Worm (Caenorhabditis elegans): ENCODE measurements around the gene C07A9.12.
A peak's percentile ranks its signal among the peaks of the same experiment; 100 is the strongest.

The C07A9.12 gene

ce11 chrIII:9696417-9696816 lies 30.9 kb downstream of the C07A9.12 start, which contains the start of gene bud-31:
TSS of gene bud-31 (minus strand) at chrIII:9696517.
- TF ChIP-seq B0261.1 (tag; optimal IDR thresholded peaks at IDR 0.05) = no peak

- no peak for TF ChIP-seq die-1 (tag; optimal IDR thresholded peaks at IDR 0.05)
- no peak for TF ChIP-seq tbx-9 (tag; optimal IDR thresholded peaks at IDR 0.05; ENCODE audit: borderline replicate concordance)
- no peak for TF ChIP-seq lag-1 (GFP tag; IDR thresholded peaks at IDR 0.05)
- no peak for TF ChIP-seq rcor-1 (GFP tag; IDR thresholded peaks at IDR 0.05)
- no peak for TF ChIP-seq ztf-18 (tag; optimal IDR thresholded peaks at IDR 0.05)
- TF ChIP-seq snpc-3.4 (tag; optimal IDR thresholded peaks at IDR 0.05) = peak; percentile 7
- no peak for TF ChIP-seq lsl-1 (GFP tag; optimal IDR thresholded peaks at IDR 0.05)
- no peak for TF ChIP-seq dpff-1 (tag; optimal IDR thresholded peaks at IDR 0.05)
- peak; percentile 25 for TF ChIP-seq snpc-1.1 (tag; optimal IDR thresholded peaks at IDR 0.05; ENCODE audit: insufficient read depth)
- no peak for TF ChIP-seq madf-10 (tag; optimal IDR thresholded peaks at IDR 0.05)
- no peak for TF ChIP-seq rec-8 (tag; optimal IDR thresholded peaks at IDR 0.05)
- TF ChIP-seq T26A5.8 (tag; optimal IDR thresholded peaks at IDR 0.05) = no peak
- TF ChIP-seq snpc-1.3 (tag; optimal IDR thresholded peaks at IDR 0.05; ENCODE audit: insufficient read depth) = peak; percentile 33
- no peak for TF ChIP-seq ceh-27 (GFP tag; optimal IDR thresholded peaks at IDR 0.05)
- no peak for TF ChIP-seq T07F8.4 (tag; optimal IDR thresholded peaks at IDR 0.05)
- no peak for TF ChIP-seq F39B2.1 (GFP tag; IDR thresholded peaks at IDR 0.05)
- no peak for TF ChIP-seq atf-7 (tag; optimal IDR thresholded peaks at IDR 0.05)
- no peak for TF ChIP-seq egl-18 (GFP tag; IDR thresholded peaks at IDR 0.05)
These were observed 32.0 kb downstream of the C07A9.12 start for ce11 chrIII:9695379-9695778.

ce11 chrIII:9694474-9694873 lies 32.9 kb downstream of the C07A9.12 start, which contains the start of gene set-3:
TSS of gene set-3 (minus strand) at chrIII:9694574.
- TF ChIP-seq bed-2 (GFP tag; IDR thresholded peaks at IDR 0.05) = no peak
- TF ChIP-seq rcor-1 (GFP tag; IDR thresholded peaks at IDR 0.05) = 0 out of 2 replicates have a peak, but pooled peaks have one; percentile 9
- TF ChIP-seq chd-7 (tag; optimal IDR thresholded peaks at IDR 0.05) = no peak
- TF ChIP-seq ztf-22 (GFP tag; optimal IDR thresholded peaks at IDR 0.05) = no peak
- TF ChIP-seq hmg-1.2 (GFP tag; IDR thresholded peaks at IDR 0.05) = no peak
- TF ChIP-seq pha-4 (tag; optimal IDR thresholded peaks at IDR 0.05) = no peak

ce11 chrIII:9690044-9690443 lies 37.3 kb downstream of the C07A9.12 start, which contains the start of gene best-5:
TSS of gene best-5 (minus strand) at chrIII:9690253.
- TF ChIP-seq F37B4.10 (GFP tag; IDR thresholded peaks at IDR 0.05) (no peak), F57A8.1 (GFP tag; optimal IDR thresholded peaks at IDR 0.05) (no peak), nhr-80 (tag; optimal IDR thresholded peaks at IDR 0.05) (peak; percentile 8)

ce11 chrIII:9689377-9689776 lies 38.0 kb downstream of the C07A9.12 start:
- no peak for TF ChIP-seq mes-4 (tag; optimal IDR thresholded peaks at IDR 0.05)
- TF ChIP-seq rec-8 (tag; optimal IDR thresholded peaks at IDR 0.05) = no peak
- TF ChIP-seq akir-1 (GFP tag; optimal IDR thresholded peaks at IDR 0.05) = no peak
- TF ChIP-seq madf-10 (tag; optimal IDR thresholded peaks at IDR 0.05) = no peak
- TF ChIP-seq unc-62 (GFP tag; optimal IDR thresholded peaks at IDR 0.05) = no peak
- TF ChIP-seq ccch-3 (GFP tag; optimal IDR thresholded peaks at IDR 0.05) = no peak
- no peak for TF ChIP-seq F55B11.4 (tag; optimal IDR thresholded peaks at IDR 0.05; ENCODE audit: borderline replicate concordance, insufficient read depth)
- TF ChIP-seq hmg-1.2 (GFP tag; IDR thresholded peaks at IDR 0.05) = no peak
- no peak for TF ChIP-seq Y53F4B.3 (GFP tag; IDR thresholded peaks at IDR 0.05)
- TF ChIP-seq F57A8.1 (GFP tag; optimal IDR thresholded peaks at IDR 0.05) = no peak
- no peak for TF ChIP-seq K11D2.4 (GFP tag; IDR thresholded peaks at IDR 0.05)
- TF ChIP-seq Y56A3A.18 (GFP tag; IDR thresholded peaks at IDR 0.05) = no peak
- TF ChIP-seq xnd-1 (tag; optimal IDR thresholded peaks at IDR 0.05) = no peak
